Worm (Caenorhabditis elegans) whole organism, L4/young adult: ENCODE results near the gene nfyc-1.

ENCODE experiments used
- W03F9.2 ChIP-seq: fragments of 150-350 bp; optimal IDR thresholded peaks from 2 replicates; lab custom pipeline; 2014; ENCODE audit warnings: missing biosample characterization, missing genetic modification characterization
- him-1 ChIP-seq: sonication (generic microtip); optimal IDR thresholded peaks from 2 replicates; lab custom pipeline; 2016; ENCODE audit warnings: missing genotype, missing genetic modification reagents, missing genetic modification characterization, missing compliant biosample characterization

DNA sequence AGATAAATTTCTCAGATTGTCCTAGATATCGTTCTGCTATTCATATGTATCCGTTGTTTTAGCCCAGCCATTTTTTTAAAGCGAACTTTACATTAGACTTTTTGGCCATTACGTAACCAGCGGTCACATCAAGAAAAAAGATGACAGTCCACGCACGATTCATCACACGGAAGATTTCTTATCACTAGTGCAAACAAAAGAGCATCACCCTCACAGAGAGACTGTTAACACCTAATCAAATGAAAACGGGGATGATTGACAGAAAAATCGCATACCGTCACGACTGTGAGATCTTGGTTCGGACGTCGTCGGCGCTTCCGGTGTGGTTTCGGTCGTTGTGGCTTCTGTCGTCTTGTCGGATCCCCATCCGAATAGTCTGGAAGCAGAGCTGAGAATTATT, 33.0 kb downstream of the nfyc-1 start:
- TF ChIP-seq him-1 (tag; lab: Kevin White, UChicago) (no peak), W03F9.2 (tag; lab: Kevin White, UChicago) (no peak)
